Fruit fly (Drosophila melanogaster) whole organism, pupa: ENCODE data around the gene CG46439.

Experiments used
- EcR ChIP-seq: fragments of 200-800 bp; sonication (Bioruptor generic); optimal IDR thresholded peaks from 3 replicates; lab custom pipeline; 2019; ENCODE audit warnings: missing biosample characterization, missing genetic modification characterization, mild to moderate bottlenecking, moderate library complexity, missing genetic modification reagents
- Pif1A ChIP-seq: fragments of 200-800 bp; sonication (Bioruptor generic); optimal IDR thresholded peaks from 3 replicates; lab custom pipeline; 2016; ENCODE audit warnings: missing biosample characterization, missing genetic modification characterization
- Snoo ChIP-seq: fragments of 200-800 bp; sonication (Bioruptor generic); optimal IDR thresholded peaks from 3 replicates; lab custom pipeline; 2017; ENCODE audit warnings: missing biosample characterization, mild to moderate bottlenecking, missing genetic modification characterization, inconsistent platforms
- rn ChIP-seq: fragments of 200-800 bp; sonication (Bioruptor generic); IDR thresholded peaks from 2 replicates; pipeline ENCODE4 v1.3.6; 2022; ENCODE audit warnings: missing biosample characterization, missing genetic modification characterization

- TF ChIP-seq rn (GFP tag; lab: Robert Waterston, UW) (no peak), Snoo (no peak), EcR (GFP tag; lab: Kevin White, UChicago) (no peak), Pif1A (GFP tag; lab: Kevin White, UChicago) (no peak)
Measured at dm6 chr3L:11051271-11051670, 44.8 kb downstream of the CG46439 start, which contains the start of gene CG43693.
